3 worm cellular contexts compared by ENCODE assay signal in genomic region chrX:16056404-16056803, ce11.
TF ChIP-seq lines count a peak whose summit lies in the region.

No protein-coding gene starts in this region.

TF ChIP-seq in whole organism, L1 larva, 84 proteins besides CTCF, POLR2A, EP300 and RAD21 (continued from another document and continues in another):
- TF ChIP-seq efl-1 (optimal IDR thresholded peaks at IDR 0.05; lab: Kevin White, UChicago) (peak; percentile 80 to 87), efl-1 (GFP tag; optimal IDR thresholded peaks at IDR 0.05 in 1 of 2; lab: Kevin White, UChicago) (peak; percentile 49 to 97), ztf-4 (tag; optimal IDR thresholded peaks at IDR 0.05; lab: Kevin White, UChicago) (peak; percentile 97), ztf-11 (tag; optimal IDR thresholded peaks at IDR 0.05; lab: Kevin White, UChicago) (peak; percentile 18 to 76), snu-23 (GFP tag; optimal IDR thresholded peaks at IDR 0.05; lab: Kevin White, UChicago) (peak; percentile 99), pag-3 (tag; optimal IDR thresholded peaks at IDR 0.05; lab: Kevin White, UChicago; ENCODE audit: borderline replicate concordance, insufficient read depth) (peak; percentile 78), ceh-82 (tag; optimal IDR thresholded peaks at IDR 0.05; lab: Kevin White, UChicago) (peak; percentile 97 to 99 (median 99)), sox-4 (tag; optimal IDR thresholded peaks at IDR 0.05; lab: Kevin White, UChicago) (peak; percentile 98), nhr-237 (tag; optimal IDR thresholded peaks at IDR 0.05; lab: Kevin White, UChicago) (peak; percentile 95), mdl-1 (tag; optimal IDR thresholded peaks at IDR 0.05; lab: Kevin White, UChicago) (peak; percentile 61 to 89), tbx-2 (tag; optimal IDR thresholded peaks at IDR 0.05; lab: Kevin White, UChicago) (peak; percentile 98), aly-2 (tag; optimal IDR thresholded peaks at IDR 0.05; lab: Kevin White, UChicago) (peak; percentile 95), unc-86 (tag; optimal IDR thresholded peaks at IDR 0.05; lab: Kevin White, UChicago) (peak; percentile 94), efl-3 (GFP tag; optimal IDR thresholded peaks at IDR 0.05; lab: Kevin White, UChicago) (peak; percentile 86), rnt-1 (tag; optimal IDR thresholded peaks at IDR 0.05; lab: Kevin White, UChicago) (peak; percentile 98), tlp-1 (tag; optimal IDR thresholded peaks at IDR 0.05; lab: Kevin White, UChicago) (peak; percentile 50), egl-13 (tag; optimal IDR thresholded peaks at IDR 0.05; lab: Kevin White, UChicago) (peak; percentile 96), pqm-1 (tag; optimal IDR thresholded peaks at IDR 0.05; lab: Kevin White, UChicago) (peak; percentile 59), mef-2 (tag; optimal IDR thresholded peaks at IDR 0.05; lab: Kevin White, UChicago) (peak; percentile 68), C16A3.4 (tag; optimal IDR thresholded peaks at IDR 0.05; lab: Kevin White, UChicago) (peak; percentile 98), ets-5 (GFP tag; IDR thresholded peaks at IDR 0.05; lab: Robert Waterston, UW) (0 out of 2 replicates have a peak, but pooled peaks have one; percentile 81), dpl-1 (GFP tag; optimal IDR thresholded peaks at IDR 0.05; lab: Kevin White, UChicago) (peak; percentile 45 to 70 (median 56)), elt-3 (tag; optimal IDR thresholded peaks at IDR 0.05; lab: Kevin White, UChicago) (peak in 5 of 6 experiments; percentile 47 to 99 (median 96)), pax-3 (tag; optimal IDR thresholded peaks at IDR 0.05; lab: Kevin White, UChicago) (peak; percentile 89), nhr-90 (tag; optimal IDR thresholded peaks at IDR 0.05; lab: Kevin White, UChicago; ENCODE audit: poor library complexity) (peak; percentile 99), nhr-84 (tag; optimal IDR thresholded peaks at IDR 0.05; lab: Kevin White, UChicago) (peak; percentile 44), unc-30 (tag; optimal IDR thresholded peaks at IDR 0.05; lab: Kevin White, UChicago) (peak; percentile 56), alr-1 (tag; optimal IDR thresholded peaks at IDR 0.05; lab: Kevin White, UChicago; ENCODE audit: borderline replicate concordance) (no peak), lin-13 (GFP tag; optimal IDR thresholded peaks at IDR 0.05; lab: Kevin White, UChicago) (peak; percentile 94), blmp-1 (tag; optimal IDR thresholded peaks at IDR 0.05; lab: Kevin White, UChicago) (peak; percentile 38), egl-27 (tag; optimal IDR thresholded peaks at IDR 0.05; lab: Kevin White, UChicago) (peak; percentile 73 to 78), nhr-47 (tag; optimal IDR thresholded peaks at IDR 0.05; lab: Kevin White, UChicago) (peak; percentile 99), nhr-19 (GFP tag; conservative IDR thresholded peaks at IDR 0.05; lab: Robert Waterston, UW) (peak; percentile 97), zag-1 (tag; optimal IDR thresholded peaks at IDR 0.05; lab: Kevin White, UChicago) (peak; percentile 33), ama-1 (optimal IDR thresholded peaks at IDR 0.05; lab: Kevin White, UChicago) (no peak), ceh-8 (GFP tag; optimal IDR thresholded peaks at IDR 0.05; lab: Kevin White, UChicago) (peak; percentile 98), nhr-77 (tag; optimal IDR thresholded peaks at IDR 0.05; lab: Kevin White, UChicago) (peak; percentile 98), nhr-71 (tag; optimal IDR thresholded peaks at IDR 0.05; lab: Kevin White, UChicago) (peak; percentile 97), isw-1 (GFP tag; IDR thresholded peaks at IDR 0.05; lab: Robert Waterston, UW) (peak; percentile 88), ceh-63 (GFP tag; optimal IDR thresholded peaks at IDR 0.05; lab: Kevin White, UChicago) (peak; percentile 94), irx-1 (tag; optimal IDR thresholded peaks at IDR 0.05; lab: Kevin White, UChicago) (peak; percentile 98), lin-14 (GFP tag; optimal IDR thresholded peaks at IDR 0.05; lab: Kevin White, UChicago) (peak; percentile 96)

TF ChIP-seq in whole organism, L3 larva, 47 proteins besides CTCF, POLR2A, EP300 and RAD21 (continued from another document):
- TF ChIP-seq nhr-76 (tag; optimal IDR thresholded peaks at IDR 0.05; lab: Kevin White, UChicago) (peak; percentile 82), skn-1 (tag; optimal IDR thresholded peaks at IDR 0.05; lab: Kevin White, UChicago) (peak; percentile 97), pha-4 (tag; optimal IDR thresholded peaks at IDR 0.05; lab: Kevin White, UChicago) (peak; percentile 98), tbx-2 (tag; optimal IDR thresholded peaks at IDR 0.05; lab: Kevin White, UChicago) (peak; percentile 98), egl-5 (tag; optimal IDR thresholded peaks at IDR 0.05; lab: Kevin White, UChicago) (peak; percentile 97), daf-12 (tag; optimal IDR thresholded peaks at IDR 0.05; lab: Kevin White, UChicago) (peak; percentile 90), aly-2 (tag; optimal IDR thresholded peaks at IDR 0.05; lab: Kevin White, UChicago) (peak; percentile 92), eor-1 (tag; optimal IDR thresholded peaks at IDR 0.05; lab: Kevin White, UChicago) (peak in 1 of 2 experiments; percentile 85), mml-1 (tag; optimal IDR thresholded peaks at IDR 0.05; lab: Kevin White, UChicago) (no peak), elt-2 (tag; optimal IDR thresholded peaks at IDR 0.05; lab: Kevin White, UChicago) (peak; percentile 79), R02D3.7 (tag; optimal IDR thresholded peaks at IDR 0.05; lab: Kevin White, UChicago) (peak; percentile 93), jun-1 (tag; optimal IDR thresholded peaks at IDR 0.05; lab: Kevin White, UChicago) (peak; percentile 100), lin-15B (tag; optimal IDR thresholded peaks at IDR 0.05; lab: Kevin White, UChicago) (peak; percentile 31), nhr-67 (tag; optimal IDR thresholded peaks at IDR 0.05; lab: Kevin White, UChicago) (peak; percentile 74), nhr-12 (tag; optimal IDR thresholded peaks at IDR 0.05; lab: Kevin White, UChicago) (peak; percentile 40), fkh-10 (GFP tag; optimal IDR thresholded peaks at IDR 0.05; lab: Kevin White, UChicago) (peak; percentile 98), nhr-11 (tag; optimal IDR thresholded peaks at IDR 0.05; lab: Kevin White, UChicago) (peak; percentile 95), ceh-28 (tag; optimal IDR thresholded peaks at IDR 0.05; lab: Kevin White, UChicago) (peak; percentile 99), elt-3 (tag; optimal IDR thresholded peaks at IDR 0.05; lab: Kevin White, UChicago) (peak in 2 of 3 experiments; percentile 54 to 97), zag-1 (tag; optimal IDR thresholded peaks at IDR 0.05; lab: Kevin White, UChicago) (peak; percentile 92), lin-39 (tag; optimal IDR thresholded peaks at IDR 0.05; lab: Kevin White, UChicago) (peak; percentile 99), sea-2 (GFP tag; optimal IDR thresholded peaks at IDR 0.05; lab: Kevin White, UChicago) (no peak), ama-1 (optimal IDR thresholded peaks at IDR 0.05; lab: Kevin White, UChicago) (peak; percentile 2), nhr-43 (tag; optimal IDR thresholded peaks at IDR 0.05; lab: Kevin White, UChicago; ENCODE audit: poor library complexity, severe bottlenecking) (peak; percentile 99), ceh-9 (tag; optimal IDR thresholded peaks at IDR 0.05; lab: Kevin White, UChicago) (no peak), fos-1 (tag; optimal IDR thresholded peaks at IDR 0.05; lab: Kevin White, UChicago) (peak; percentile 91), ztf-11 (tag; optimal IDR thresholded peaks at IDR 0.05; lab: Kevin White, UChicago) (peak; percentile 50), nhr-23 (tag; optimal IDR thresholded peaks at IDR 0.05; lab: Kevin White, UChicago) (peak; percentile 98)
TF ChIP-seq in whole organism, L3 larva: peak in this region for 43.

TF ChIP-seq in whole organism, young adult, 124 proteins besides CTCF, POLR2A, EP300 and RAD21 (continued from another document and continues in another):
- TF ChIP-seq F22D6.2 (tag; optimal IDR thresholded peaks at IDR 0.05; lab: Kevin White, UChicago) = peak; percentile 97
- peak; percentile 97 for TF ChIP-seq gei-17 (GFP tag; optimal IDR thresholded peaks at IDR 0.05; lab: Kevin White, UChicago)
- TF ChIP-seq mxl-1 (tag; optimal IDR thresholded peaks at IDR 0.05; lab: Kevin White, UChicago) = peak; percentile 22
- no peak for TF ChIP-seq B0019.2 (GFP tag; conservative IDR thresholded peaks at IDR 0.05; lab: Robert Waterston, UW)
- peak; percentile 90 for TF ChIP-seq ztf-3 (GFP tag; optimal IDR thresholded peaks at IDR 0.05; lab: Kevin White, UChicago)
- peak; percentile 97 for TF ChIP-seq rcor-1 (GFP tag; IDR thresholded peaks at IDR 0.05; lab: Robert Waterston, UW)
- no peak for TF ChIP-seq hlh-26 (GFP tag; conservative IDR thresholded peaks at IDR 0.05; lab: Robert Waterston, UW)
- peak; percentile 95 for TF ChIP-seq lag-1 (GFP tag; IDR thresholded peaks at IDR 0.05; lab: Robert Waterston, UW)
- TF ChIP-seq cebp-2 (GFP tag; IDR thresholded peaks at IDR 0.05; lab: Robert Waterston, UW) = peak; percentile 99
- TF ChIP-seq sea-2 (GFP tag; IDR thresholded peaks at IDR 0.05; lab: Robert Waterston, UW) = peak; percentile 80; the same call in 1 of the 2 replicates
- no peak for TF ChIP-seq Y53F4B.3 (GFP tag; IDR thresholded peaks at IDR 0.05; lab: Robert Waterston, UW)
- TF ChIP-seq hlh-12 (tag; optimal IDR thresholded peaks at IDR 0.05; lab: Kevin White, UChicago) = no peak
- TF ChIP-seq B0336.3 (GFP tag; IDR thresholded peaks at IDR 0.05; lab: Robert Waterston, UW) = peak; percentile 98
- no peak for TF ChIP-seq madf-6 (GFP tag; IDR thresholded peaks at IDR 0.05; lab: Robert Waterston, UW)
- peak; percentile 94 for TF ChIP-seq B0035.1 (tag; optimal IDR thresholded peaks at IDR 0.05; lab: Kevin White, UChicago)
- TF ChIP-seq sptf-2 (GFP tag; optimal IDR thresholded peaks at IDR 0.05; lab: Kevin White, UChicago) = no peak
- no peak for TF ChIP-seq lsl-1 (GFP tag; optimal IDR thresholded peaks at IDR 0.05; lab: Kevin White, UChicago)
- peak; percentile 9 for TF ChIP-seq nhr-179 (tag; optimal IDR thresholded peaks at IDR 0.05; lab: Kevin White, UChicago)
- peak; percentile 78 for TF ChIP-seq tbp1 (GFP tag; optimal IDR thresholded peaks at IDR 0.05; lab: Kevin White, UChicago)
- peak; percentile 98 for TF ChIP-seq dox-1 (GFP tag; IDR thresholded peaks at IDR 0.05; lab: Robert Waterston, UW)
- TF ChIP-seq mcd-1 (GFP tag; IDR thresholded peaks at IDR 0.05; lab: Robert Waterston, UW) = peak; percentile 91
- peak; percentile 94 for TF ChIP-seq pbrm-1 (GFP tag; IDR thresholded peaks at IDR 0.05; lab: Robert Waterston, UW)
- TF ChIP-seq nhr-80 (tag; optimal IDR thresholded peaks at IDR 0.05; lab: Kevin White, UChicago) = peak; percentile 89
- peak; percentile 58 for TF ChIP-seq egrh-3 (GFP tag; IDR thresholded peaks at IDR 0.05; lab: Robert Waterston, UW)
- TF ChIP-seq pha-4 (tag; optimal IDR thresholded peaks at IDR 0.05; lab: Kevin White, UChicago) = peak; percentile 64
- TF ChIP-seq lin-35 (GFP tag; optimal IDR thresholded peaks at IDR 0.05; lab: Kevin White, UChicago) = peak in 2 of 3 experiments; percentile 72 to 98
- no peak for TF ChIP-seq ztf-25 (GFP tag; IDR thresholded peaks at IDR 0.05; lab: Robert Waterston, UW)
- peak; percentile 77 for TF ChIP-seq ceh-79 (tag; optimal IDR thresholded peaks at IDR 0.05; lab: Kevin White, UChicago)
- TF ChIP-seq ztf-18 (tag; optimal IDR thresholded peaks at IDR 0.05; lab: Kevin White, UChicago) = peak; percentile 68
- TF ChIP-seq lir-1 (GFP tag; conservative IDR thresholded peaks at IDR 0.05; lab: Robert Waterston, UW) = peak; percentile 89
- TF ChIP-seq D2030.7 (GFP tag; IDR thresholded peaks at IDR 0.05; lab: Robert Waterston, UW) = no peak
- peak; percentile 39 for TF ChIP-seq F57C9.4 (tag; optimal IDR thresholded peaks at IDR 0.05; lab: Kevin White, UChicago)
- TF ChIP-seq nhr-120 (GFP tag; IDR thresholded peaks at IDR 0.05; lab: Robert Waterston, UW) = no peak
- TF ChIP-seq egl-44 (GFP tag; IDR thresholded peaks at IDR 0.05; lab: Robert Waterston, UW) = no peak; the same call in none of the 2 replicates
- TF ChIP-seq F52B5.7 (tag; optimal IDR thresholded peaks at IDR 0.05; lab: Kevin White, UChicago) = peak; percentile 91
- no peak for TF ChIP-seq him-1 (tag; optimal IDR thresholded peaks at IDR 0.05; lab: Kevin White, UChicago)
- 0 out of 2 replicates have a peak, but pooled peaks have one; percentile 66 for TF ChIP-seq bed-1 (GFP tag; IDR thresholded peaks at IDR 0.05; lab: Robert Waterston, UW)
- TF ChIP-seq lin-26 (GFP tag; IDR thresholded peaks at IDR 0.05; lab: Robert Waterston, UW) = no peak; the same call in 1 of the 2 replicates
- TF ChIP-seq snpc-1.3 (tag; optimal IDR thresholded peaks at IDR 0.05; lab: Kevin White, UChicago; ENCODE audit: insufficient read depth) = peak; percentile 15
- no peak for TF ChIP-seq attf-6 (GFP tag; IDR thresholded peaks at IDR 0.05; lab: Robert Waterston, UW)
- no peak for TF ChIP-seq xnd-1 (tag; optimal IDR thresholded peaks at IDR 0.05; lab: Kevin White, UChicago)
- TF ChIP-seq ama-1 (optimal IDR thresholded peaks at IDR 0.05; lab: Kevin White, UChicago) = no peak
- peak; percentile 82 to 88 for TF ChIP-seq ama-1 (GFP tag; optimal IDR thresholded peaks at IDR 0.05; lab: Kevin White, UChicago)
- no peak for TF ChIP-seq madf-8 (GFP tag; conservative IDR thresholded peaks at IDR 0.05; lab: Robert Waterston, UW)
- TF ChIP-seq attf-3 (GFP tag; conservative IDR thresholded peaks at IDR 0.05; lab: Robert Waterston, UW) = peak; percentile 59
- peak; percentile 94 for TF ChIP-seq K12H6.12 (tag; optimal IDR thresholded peaks at IDR 0.05; lab: Kevin White, UChicago)
- peak; percentile 85 for TF ChIP-seq ets-4 (GFP tag; optimal IDR thresholded peaks at IDR 0.05; lab: Kevin White, UChicago)
- no peak for TF ChIP-seq aptf-3 (GFP tag; IDR thresholded peaks at IDR 0.05; lab: Robert Waterston, UW)
- TF ChIP-seq B0261.1 (tag; optimal IDR thresholded peaks at IDR 0.05; lab: Kevin White, UChicago) = peak; percentile 58
- peak; percentile 92 for TF ChIP-seq chd-7 (tag; optimal IDR thresholded peaks at IDR 0.05; lab: Kevin White, UChicago)
- TF ChIP-seq T26A5.8 (tag; optimal IDR thresholded peaks at IDR 0.05; lab: Kevin White, UChicago) = no peak
- 0 out of 2 replicates have a peak, but pooled peaks have one; percentile 8 for TF ChIP-seq F37B4.10 (GFP tag; IDR thresholded peaks at IDR 0.05; lab: Robert Waterston, UW)
- TF ChIP-seq nfya-1 (tag; optimal IDR thresholded peaks at IDR 0.05; lab: Kevin White, UChicago; ENCODE audit: borderline replicate concordance, insufficient read depth) = no peak
- TF ChIP-seq snpc-4 (GFP tag; optimal IDR thresholded peaks at IDR 0.05; lab: Kevin White, UChicago) = peak; percentile 59
- peak in 3 of 4 experiments; percentile 82 to 90 (median 89) for TF ChIP-seq snpc-4 (tag; optimal IDR thresholded peaks at IDR 0.05; lab: Kevin White, UChicago)
- TF ChIP-seq F39B2.1 (GFP tag; IDR thresholded peaks at IDR 0.05; lab: Robert Waterston, UW) = no peak
- peak; percentile 98 for TF ChIP-seq ZK185.1 (tag; optimal IDR thresholded peaks at IDR 0.05; lab: Kevin White, UChicago; ENCODE audit: poor library complexity, severe bottlenecking)
- TF ChIP-seq unc-130 (GFP tag; optimal IDR thresholded peaks at IDR 0.05; lab: Kevin White, UChicago) = peak; percentile 11
- TF ChIP-seq ztf-28 (GFP tag; IDR thresholded peaks at IDR 0.05; lab: Robert Waterston, UW) = no peak
- peak; percentile 95 for TF ChIP-seq T07F8.4 (tag; optimal IDR thresholded peaks at IDR 0.05; lab: Kevin White, UChicago)
- peak; percentile 96 for TF ChIP-seq F10E7.11 (tag; optimal IDR thresholded peaks at IDR 0.05; lab: Kevin White, UChicago)
- peak; percentile 56 for TF ChIP-seq athp-1 (tag; optimal IDR thresholded peaks at IDR 0.05; lab: Kevin White, UChicago)
- TF ChIP-seq ceh-100 (GFP tag; IDR thresholded peaks at IDR 0.05; lab: Robert Waterston, UW) = peak; percentile 71
- peak; percentile 6 for TF ChIP-seq zim-3 (tag; optimal IDR thresholded peaks at IDR 0.05; lab: Kevin White, UChicago)
- TF ChIP-seq efl-1 (GFP tag; optimal IDR thresholded peaks at IDR 0.05; lab: Kevin White, UChicago) = no peak
- TF ChIP-seq F23B12.7 (tag; optimal IDR thresholded peaks at IDR 0.05; lab: Kevin White, UChicago; ENCODE audit: insufficient read depth) = peak; percentile 97
- TF ChIP-seq Y79H2A.3 (GFP tag; conservative IDR thresholded peaks at IDR 0.05; lab: Robert Waterston, UW) = no peak
- peak; percentile 93 for TF ChIP-seq ekl-4 (GFP tag; IDR thresholded peaks at IDR 0.05; lab: Robert Waterston, UW)
